Fruit fly (Drosophila melanogaster) whole organism, embryonic: ENCODE measurements around the gene lectin-33A.
A peak's percentile ranks its signal among the peaks of the same experiment; 100 is the strongest.

Experiments
- Adf1 ChIP-seq: fragments of 200-800 bp; sonication (Bioruptor generic); IDR thresholded peaks from 2 replicates; pipeline ENCODE4 v1.3.6; 2022; ENCODE audit warnings: missing biosample characterization, missing genetic modification characterization
- Atf3 ChIP-seq: fragments of 200-800 bp; sonication (Bioruptor generic); optimal IDR thresholded peaks from 3 replicates; lab custom pipeline; 2016; ENCODE audit warnings: missing biosample characterization, missing genetic modification characterization
- CG10431 ChIP-seq: fragments of 200-800 bp; sonication (Bioruptor generic); optimal IDR thresholded peaks from 3 replicates; lab custom pipeline; 2018; ENCODE audit warnings: missing biosample characterization, mild to moderate bottlenecking, missing genetic modification characterization
- CG14441 ChIP-seq: fragments of 200-800 bp; sonication (Bioruptor generic); IDR thresholded peaks from 2 replicates; pipeline ENCODE4 v1.3.6; 2022; ENCODE audit warnings: missing biosample characterization, missing genetic modification characterization
- CG15479 ChIP-seq: fragments of 200-800 bp; sonication (Bioruptor generic); optimal IDR thresholded peaks from 3 replicates; lab custom pipeline; 2019; ENCODE audit warnings: missing biosample characterization, mild to moderate bottlenecking, missing genetic modification characterization, moderate library complexity
- CG18262 ChIP-seq: fragments of 200-800 bp; optimal IDR thresholded peaks from 3 replicates; lab custom pipeline; 2019; ENCODE audit warnings: missing biosample characterization, mild to moderate bottlenecking, missing genetic modification characterization, moderate library complexity
- Camta ChIP-seq: fragments of 200-800 bp; sonication (Bioruptor generic); optimal IDR thresholded peaks from 2 replicates; lab custom pipeline; 2016; ENCODE audit warnings: missing biosample characterization, missing genetic modification characterization
- D19A ChIP-seq: fragments of 200-800 bp; optimal IDR thresholded peaks from 3 replicates; lab custom pipeline; 2019; ENCODE audit warnings: missing biosample characterization, mild to moderate bottlenecking, missing genetic modification characterization, moderate library complexity
- Doc3 ChIP-seq: fragments of 200-800 bp; sonication (Bioruptor generic); IDR thresholded peaks from 3 replicates; pipeline ENCODE4 v1.3.6; 2022; ENCODE audit warnings: missing biosample characterization, missing genetic modification characterization; ENCODE audit not compliant: partially characterized antibody
- ara ChIP-seq: fragments of 200-800 bp; sonication (Bioruptor generic); IDR thresholded peaks from 2 replicates; pipeline ENCODE4 v1.3.6; 2022; ENCODE audit warnings: missing biosample characterization, missing genetic modification characterization
- disco-r ChIP-seq: fragments of 200-800 bp; sonication (Bioruptor generic); optimal IDR thresholded peaks from 2 replicates; lab custom pipeline; 2016; ENCODE audit warnings: missing biosample characterization, missing genetic modification characterization
- lbe ChIP-seq: fragments of 200-800 bp; sonication (Bioruptor generic); optimal IDR thresholded peaks from 2 replicates; lab custom pipeline; 2016; ENCODE audit warnings: missing biosample characterization, mild to moderate bottlenecking, missing genetic modification characterization
- sr ChIP-seq: fragments of 200-800 bp; sonication (Bioruptor generic); IDR thresholded peaks from 3 replicates; pipeline ENCODE4 v1.3.6; 2022; ENCODE audit warnings: missing biosample characterization, missing genetic modification characterization
- usp ChIP-seq: fragments of >200 bp; optimal IDR thresholded peaks from 2 replicates; lab custom pipeline; 2017; ENCODE audit warnings: missing biosample characterization, missing genetic modification characterization

dm6 chr2L:11037583-11038517, 36.0 kb downstream of the lectin-33A start:
- TF ChIP-seq ara (GFP tag; lab: Robert Waterston, UW) (no peak), CG14441 (GFP tag; lab: Robert Waterston, UW) (no peak), Atf3 (no peak), CG18262 (tag; lab: Kevin White, UChicago) (peak; percentile 78), disco-r (GFP tag; lab: Kevin White, UChicago) (peak; percentile 44), sr (GFP tag; lab: Robert Waterston, UW) (no peak), Camta (peak; percentile 31), lbe (GFP tag; lab: Kevin White, UChicago) (no peak), CG10431 (GFP tag; lab: Kevin White, UChicago) (no peak), Adf1 (no peak), usp (GFP tag; lab: Kevin White, UChicago) (no peak), D19A (tag; lab: Kevin White, UChicago) (peak; percentile 64), CG15479 (GFP tag; lab: Kevin White, UChicago) (no peak), Doc3 (GFP tag; lab: Robert Waterston, UW) (no peak)
